Worm (Caenorhabditis elegans) whole organism, L2 larva: ENCODE data around the gene math-14.

Experiments
- ama-1 ChIP-seq: fragments of 150-350 bp; optimal IDR thresholded peaks from 2 replicates; lab custom pipeline; 2018; ENCODE audit warnings: inconsistent platforms
- mab-5 ChIP-seq: fragments of 150-350 bp; optimal IDR thresholded peaks from 2 replicates; lab custom pipeline; 2014; ENCODE audit warnings: missing biosample characterization, missing genetic modification characterization
- nhr-237 ChIP-seq: fragments of 150-350 bp; optimal IDR thresholded peaks from 2 replicates; lab custom pipeline; 2014; ENCODE audit warnings: missing biosample characterization, missing genetic modification characterization

- no peak for TF ChIP-seq nhr-237
- TF ChIP-seq mab-5 (tag; lab: Kevin White, UChicago), result no peak
- TF ChIP-seq ama-1 (lab: Kevin White, UChicago), result no peak
Observed at ce11 chrII:1819944-1820570, 49.2 kb upstream of the math-14 start, which contains the start of gene fbxc-19.
